Worm (Caenorhabditis elegans) whole organism, mixed stage, embryonic: ENCODE measurements around the gene F56F10.1.

Experiments
- M03D4.4 ChIP-seq: sonication (generic microtip); optimal IDR thresholded peaks from 2 replicates; lab custom pipeline; 2017; ENCODE audit warnings: mild to moderate bottlenecking, missing genetic modification characterization, missing compliant biosample characterization
- bed-3 ChIP-seq: fragments of 200-800 bp; sonication (Bioruptor generic); optimal IDR thresholded peaks from 3 replicates; lab custom pipeline; 2018; ENCODE audit warnings: mild to moderate bottlenecking, missing genetic modification characterization, moderate library complexity, missing compliant biosample characterization
- blmp-1 ChIP-seq: fragments of 150-350 bp; optimal IDR thresholded peaks from 2 replicates; lab custom pipeline; 2014; ENCODE audit warnings: missing biosample characterization, missing genetic modification characterization
- ceh-83 ChIP-seq: fragments of 200-800 bp; sonication (Bioruptor generic); optimal IDR thresholded peaks from 2 replicates; lab custom pipeline; 2018; ENCODE audit warnings: mild to moderate bottlenecking, missing genetic modification characterization, missing compliant biosample characterization
- cnd-1 ChIP-seq: fragments of 200-800 bp; sonication (Bioruptor generic); optimal IDR thresholded peaks from 2 replicates; lab custom pipeline; 2018; ENCODE audit warnings: mild to moderate bottlenecking, missing genetic modification characterization, missing compliant biosample characterization
- drap-1 ChIP-seq: fragments of 200-800 bp; sonication (Bioruptor generic); optimal IDR thresholded peaks from 3 replicates; lab custom pipeline; 2018; ENCODE audit warnings: mild to moderate bottlenecking, missing genetic modification characterization, missing compliant biosample characterization
- elt-3 ChIP-seq: fragments of 150-350 bp; optimal IDR thresholded peaks from 2 replicates; lab custom pipeline; 2014; ENCODE audit warnings: missing biosample characterization, missing genetic modification characterization
- flh-1 ChIP-seq: fragments of 200-800 bp; sonication (Bioruptor generic); optimal IDR thresholded peaks from 2 replicates; lab custom pipeline; 2018; ENCODE audit warnings: mild to moderate bottlenecking, missing genetic modification characterization, moderate library complexity, missing compliant biosample characterization
- ham-2 ChIP-seq: fragments of 200-800 bp; sonication (Bioruptor generic); optimal IDR thresholded peaks from 2 replicates; lab custom pipeline; 2018; ENCODE audit warnings: mild to moderate bottlenecking, missing genetic modification characterization, missing compliant biosample characterization
- hlh-1 ChIP-seq: fragments of 150-350 bp; optimal IDR thresholded peaks from 2 replicates; lab custom pipeline; 2014; ENCODE audit warnings: missing biosample characterization, missing genetic modification reagents, missing genetic modification characterization
- lin-13 ChIP-seq: fragments of 150-350 bp; optimal IDR thresholded peaks from 2 replicates; lab custom pipeline; 2014; ENCODE audit warnings: missing biosample characterization, missing genetic modification characterization
- lin-32 ChIP-seq: fragments of 200-800 bp; sonication (Bioruptor generic); optimal IDR thresholded peaks from 2 replicates; lab custom pipeline; 2018; ENCODE audit warnings: mild to moderate bottlenecking, missing genetic modification characterization, missing compliant biosample characterization
- lsy-2 ChIP-seq: fragments of 150-350 bp; optimal IDR thresholded peaks from 2 replicates; lab custom pipeline; 2014; ENCODE audit warnings: missing biosample characterization, missing genetic modification characterization
- mab-5 ChIP-seq: fragments of 150-350 bp; optimal IDR thresholded peaks from 2 replicates; lab custom pipeline; 2014; ENCODE audit warnings: missing biosample characterization, missing genetic modification characterization
- mep-1 ChIP-seq: fragments of 150-350 bp; optimal IDR thresholded peaks from 2 replicates; lab custom pipeline; 2017; ENCODE audit warnings: missing biosample characterization, missing genetic modification reagents, missing genetic modification characterization, inconsistent platforms
- mls-2 ChIP-seq: sonication (generic microtip); optimal IDR thresholded peaks from 2 replicates; lab custom pipeline; 2016; ENCODE audit warnings: mild to moderate bottlenecking, missing genetic modification characterization, moderate library complexity, missing compliant biosample characterization
- nhr-12 ChIP-seq: fragments of 150-350 bp; optimal IDR thresholded peaks from 2 replicates; lab custom pipeline; 2014; ENCODE audit warnings: missing biosample characterization, missing genetic modification characterization
- nhr-2 ChIP-seq: fragments of 150-350 bp; optimal IDR thresholded peaks from 2 replicates; lab custom pipeline; 2014; ENCODE audit warnings: missing biosample characterization, missing genetic modification characterization
- nhr-237 ChIP-seq: fragments of 150-350 bp; optimal IDR thresholded peaks from 2 replicates; lab custom pipeline; 2014; ENCODE audit warnings: missing biosample characterization, missing genetic modification characterization
- nhr-28 ChIP-seq: fragments of 150-350 bp; optimal IDR thresholded peaks from 2 replicates; lab custom pipeline; 2014; ENCODE audit warnings: missing biosample characterization, missing genetic modification characterization
- nhr-76 ChIP-seq: sonication (generic microtip); optimal IDR thresholded peaks from 2 replicates; lab custom pipeline; 2017; ENCODE audit warnings: missing biosample characterization, missing genetic modification characterization
- pha-4 ChIP-seq: fragments of 150-350 bp; optimal IDR thresholded peaks from 2 replicates; lab custom pipeline; 2018; ENCODE audit warnings: missing biosample characterization, missing genetic modification reagents, missing genetic modification characterization
- sem-2 ChIP-seq: fragments of 200-800 bp; sonication (Bioruptor generic); optimal IDR thresholded peaks from 2 replicates; lab custom pipeline; 2018; ENCODE audit warnings: mild to moderate bottlenecking, missing genetic modification characterization, missing compliant biosample characterization
- snpc-4 ChIP-seq: fragments of 150-350 bp; optimal IDR thresholded peaks from 2 replicates; lab custom pipeline; 2014; ENCODE audit warnings: missing biosample characterization, missing genetic modification characterization
- sptf-1 ChIP-seq: sonication (generic microtip); optimal IDR thresholded peaks from 2 replicates; lab custom pipeline; 2017; ENCODE audit warnings: mild to moderate bottlenecking, missing genetic modification characterization, moderate library complexity, missing compliant biosample characterization
- tbx-8 ChIP-seq: fragments of 200-800 bp; sonication (Bioruptor generic); optimal IDR thresholded peaks from 2 replicates; lab custom pipeline; 2018; ENCODE audit warnings: mild to moderate bottlenecking, missing genetic modification characterization, moderate library complexity, missing compliant biosample characterization
- unc-120 ChIP-seq: sonication (generic microtip); optimal IDR thresholded peaks from 2 replicates; lab custom pipeline; 2017; ENCODE audit warnings: missing genetic modification characterization, missing compliant biosample characterization; ENCODE audit not compliant: poor library complexity, severe bottlenecking
- unc-39 ChIP-seq: fragments of 150-350 bp; optimal IDR thresholded peaks from 2 replicates; lab custom pipeline; 2014; ENCODE audit warnings: missing biosample characterization, missing genetic modification characterization
- unc-62 ChIP-seq: fragments of 150-350 bp; optimal IDR thresholded peaks from 2 replicates; lab custom pipeline; 2014; ENCODE audit warnings: missing biosample characterization, missing genetic modification reagents, missing genetic modification characterization
- zip-8 ChIP-seq: fragments of 150-350 bp; optimal IDR thresholded peaks from 2 replicates; lab custom pipeline; 2014; ENCODE audit warnings: missing biosample characterization, missing genetic modification characterization
- ztf-11 ChIP-seq: fragments of 150-350 bp; optimal IDR thresholded peaks from 2 replicates; lab custom pipeline; 2014; ENCODE audit warnings: missing biosample characterization, missing genetic modification characterization

F56F10.1 gene

ce11 chrX:880367-880766, 8.0 kb downstream of the F56F10.1 start, which contains the start of gene ZC13.2:
Gene ZC13.2, plus strand, starts transcription at chrX:880667.
- no peak for TF ChIP-seq lin-13 (tag; lab: Kevin White, UChicago)
- no peak for TF ChIP-seq snpc-4 (tag; lab: Kevin White, UChicago)
- no peak for TF ChIP-seq bed-3 (GFP tag; lab: Kevin White, UChicago)
- no peak for TF ChIP-seq ham-2
- TF ChIP-seq mls-2 = no peak
- TF ChIP-seq sptf-1 (tag; lab: Kevin White, UChicago) = no peak
- TF ChIP-seq unc-62 (GFP tag; lab: Kevin White, UChicago) = no peak
- no peak for TF ChIP-seq nhr-237 (tag; lab: Kevin White, UChicago)
- TF ChIP-seq hlh-1 (tag; lab: Kevin White, UChicago) = no peak
- TF ChIP-seq drap-1 (GFP tag; lab: Kevin White, UChicago) = no peak
- TF ChIP-seq mab-5 (tag; lab: Kevin White, UChicago) = no peak
- TF ChIP-seq sem-2 = no peak
- TF ChIP-seq pha-4 = no peak
- TF ChIP-seq elt-3 (tag; lab: Kevin White, UChicago) = no peak
- TF ChIP-seq unc-120 (tag; lab: Kevin White, UChicago) = no peak
- no peak for TF ChIP-seq lsy-2 (tag; lab: Kevin White, UChicago)
- no peak for TF ChIP-seq nhr-2 (tag; lab: Kevin White, UChicago)

DNA sequence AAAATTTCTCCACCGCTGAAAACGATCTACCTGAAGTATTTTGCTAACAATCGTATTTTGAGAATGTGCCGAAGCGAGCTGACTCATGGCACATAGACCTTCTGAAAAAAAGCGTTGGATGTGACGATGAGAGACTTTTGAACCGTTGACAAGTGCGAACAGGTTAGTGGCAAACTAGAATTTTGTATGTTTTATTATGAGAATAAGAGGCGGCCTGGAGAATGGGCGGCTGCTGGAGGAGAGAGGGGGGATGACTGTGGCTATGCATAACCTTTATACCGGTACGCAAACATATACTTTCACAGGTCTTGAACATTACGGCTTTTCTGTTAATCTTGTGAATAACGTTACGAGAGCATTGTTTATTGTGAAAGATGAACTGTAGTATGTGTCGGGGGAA, 15.9 kb downstream of the F56F10.1 start, which contains the start of gene mam-1:
Gene mam-1 (minus strand): TSS at position 101 of the 400 bp plus-strand sequence.
- no peak for TF ChIP-seq unc-39 (tag; lab: Kevin White, UChicago)
- TF ChIP-seq nhr-237 (tag; lab: Kevin White, UChicago) = no peak
- TF ChIP-seq hlh-1 (tag; lab: Kevin White, UChicago) = no peak
- TF ChIP-seq lsy-2 (tag; lab: Kevin White, UChicago) = no peak
- no peak for TF ChIP-seq blmp-1 (tag; lab: Kevin White, UChicago)
- no peak for TF ChIP-seq cnd-1 (tag; lab: Kevin White, UChicago)
- TF ChIP-seq unc-120 (tag; lab: Kevin White, UChicago) = no peak
- TF ChIP-seq lin-32 = no peak
- no peak for TF ChIP-seq tbx-8 (GFP tag; lab: Kevin White, UChicago)
- TF ChIP-seq nhr-2 (tag; lab: Kevin White, UChicago) = no peak
- TF ChIP-seq pha-4 = no peak
- TF ChIP-seq nhr-28 (tag; lab: Kevin White, UChicago) = no peak
- no peak for TF ChIP-seq ceh-83
- no peak for TF ChIP-seq zip-8
- no peak for TF ChIP-seq nhr-76 (tag; lab: Kevin White, UChicago)
- no peak for TF ChIP-seq M03D4.4 (tag; lab: Kevin White, UChicago)
- TF ChIP-seq snpc-4 (tag; lab: Kevin White, UChicago) = no peak

- TF ChIP-seq lin-13 (tag; lab: Kevin White, UChicago) (no peak), unc-39 (tag; lab: Kevin White, UChicago) (no peak), blmp-1 (tag; lab: Kevin White, UChicago) (no peak), unc-62 (GFP tag; lab: Kevin White, UChicago) (no peak), bed-3 (GFP tag; lab: Kevin White, UChicago) (no peak)
These were observed 25.5 kb downstream of the F56F10.1 start, which contains the start of gene mab-7 for ce11 chrX:897948-898347. Gene mab-7, minus strand, starts transcription at chrX:898048.

DNA sequence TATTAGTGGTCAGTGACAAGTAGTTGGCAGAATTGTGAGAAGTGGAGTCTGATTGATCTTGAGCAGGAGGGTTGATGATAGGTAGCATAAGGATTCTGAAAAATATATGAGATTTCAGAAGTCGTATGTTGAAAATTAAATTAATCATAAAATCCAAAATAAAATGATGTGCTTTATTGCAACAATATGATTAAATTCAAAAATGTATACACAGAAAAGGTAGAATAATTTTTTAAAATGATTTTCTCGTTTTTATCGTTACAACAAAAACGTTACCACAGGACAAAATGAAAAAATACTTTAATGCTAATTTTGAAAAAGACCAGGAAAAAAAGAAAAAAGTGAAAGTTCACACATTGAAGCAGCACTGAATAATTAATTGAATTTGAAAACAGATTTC, 30.1 kb downstream of the F56F10.1 start, which contains the start of gene ZC13.10:
Gene ZC13.10 (minus strand): TSS at position 101 of the 400 bp plus-strand sequence.
- no peak for TF ChIP-seq lin-32
- no peak for TF ChIP-seq tbx-8 (GFP tag; lab: Kevin White, UChicago)
- TF ChIP-seq ztf-11 (tag; lab: Kevin White, UChicago) = no peak
- TF ChIP-seq blmp-1 (tag; lab: Kevin White, UChicago) = no peak
- TF ChIP-seq mab-5 (tag; lab: Kevin White, UChicago) = no peak
- TF ChIP-seq ham-2 = no peak

DNA sequence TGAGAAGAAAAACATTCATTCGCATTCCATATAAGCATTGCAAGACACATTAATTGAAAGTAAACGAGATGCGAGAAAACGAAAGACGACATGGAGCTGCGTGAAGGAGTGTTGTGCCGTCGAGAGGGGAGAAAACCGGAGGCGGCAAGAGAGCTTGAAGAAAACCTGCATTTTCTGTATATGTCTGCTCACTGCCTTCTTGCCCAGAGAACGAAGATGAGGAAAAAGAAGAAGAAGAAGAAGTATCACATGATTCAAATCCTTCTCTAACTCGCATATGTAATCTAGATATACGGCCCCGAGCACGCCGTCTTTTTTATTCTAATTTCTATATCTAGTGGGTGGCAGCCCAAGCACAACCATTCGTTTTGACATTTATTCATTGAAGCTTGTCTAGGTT, 37.9 kb downstream of the F56F10.1 start:
- TF ChIP-seq nhr-12 (tag; lab: Kevin White, UChicago) (no peak), mls-2 (no peak), ham-2 (no peak), flh-1 (GFP tag; lab: Kevin White, UChicago) (no peak), nhr-28 (tag; lab: Kevin White, UChicago) (no peak), unc-62 (GFP tag; lab: Kevin White, UChicago) (no peak), elt-3 (tag; lab: Kevin White, UChicago) (no peak), unc-120 (tag; lab: Kevin White, UChicago) (no peak), hlh-1 (tag; lab: Kevin White, UChicago) (no peak), mep-1 (no peak)
